Fruit fly (Drosophila melanogaster) whole organism, adult: ENCODE results near the gene Rim2.

Experiments used
- CG11617 ChIP-seq: fragments of 200-800 bp; sonication (Bioruptor generic); optimal IDR thresholded peaks from 2 replicates; lab custom pipeline; 2017; ENCODE audit warnings: mild to moderate bottlenecking, missing biosample characterization, missing genetic modification reagents, missing genetic modification characterization
- CG12768 ChIP-seq: fragments of 200-800 bp; sonication (Bioruptor generic); optimal IDR thresholded peaks from 2 replicates; lab custom pipeline; 2017; ENCODE audit warnings: missing biosample characterization, missing genetic modification characterization, mild to moderate bottlenecking, moderate library complexity, missing genetic modification reagents
- CG14711 ChIP-seq: fragments of 200-800 bp; sonication (Bioruptor generic); optimal IDR thresholded peaks from 2 replicates; lab custom pipeline; 2018; ENCODE audit warnings: missing biosample characterization, mild to moderate bottlenecking, missing genetic modification characterization, moderate library complexity
- CG1620 ChIP-seq: fragments of 200-800 bp; sonication (Bioruptor generic); optimal IDR thresholded peaks from 2 replicates; lab custom pipeline; 2016; ENCODE audit warnings: missing biosample characterization, missing genetic modification characterization
- CG5204 ChIP-seq: fragments of 200-800 bp; sonication (Bioruptor generic); optimal IDR thresholded peaks from 2 replicates; lab custom pipeline; 2016; ENCODE audit warnings: missing biosample characterization, missing genetic modification characterization
- CG7045 ChIP-seq: fragments of 200-800 bp; sonication (Bioruptor generic); optimal IDR thresholded peaks from 2 replicates; lab custom pipeline; 2017; ENCODE audit warnings: missing biosample characterization, mild to moderate bottlenecking, missing genetic modification characterization
- Hr96 ChIP-seq: fragments of 200-800 bp; sonication (Bioruptor generic); optimal IDR thresholded peaks from 2 replicates; lab custom pipeline; 2016; ENCODE audit warnings: missing biosample characterization, missing genetic modification characterization
- cic ChIP-seq: fragments of 200-800 bp; sonication (Bioruptor generic); optimal IDR thresholded peaks from 2 replicates; lab custom pipeline; 2017; ENCODE audit warnings: missing biosample characterization, mild to moderate bottlenecking, missing genetic modification characterization, moderate library complexity
- ovo ChIP-seq: fragments of 200-800 bp; sonication (Bioruptor generic); optimal IDR thresholded peaks from 2 replicates; lab custom pipeline; 2016; ENCODE audit warnings: missing biosample characterization, missing genetic modification characterization
- pad ChIP-seq: fragments of 200-800 bp; sonication (Bioruptor generic); optimal IDR thresholded peaks from 3 replicates; lab custom pipeline; 2017; ENCODE audit warnings: missing biosample characterization, missing genetic modification characterization, mild to moderate bottlenecking, moderate library complexity, missing genetic modification reagents
- tj ChIP-seq: fragments of 200-800 bp; sonication (Bioruptor generic); optimal IDR thresholded peaks from 3 replicates; lab custom pipeline; 2017; ENCODE audit warnings: missing biosample characterization, mild to moderate bottlenecking, missing genetic modification characterization, moderate library complexity
- toe ChIP-seq: fragments of 200-800 bp; sonication (Bioruptor generic); optimal IDR thresholded peaks from 2 replicates; lab custom pipeline; 2016; ENCODE audit warnings: missing biosample characterization, missing genetic modification characterization

- TF ChIP-seq CG1620 (GFP tag; lab: Kevin White, UChicago) (no peak), cic (GFP tag; lab: Kevin White, UChicago) (no peak), CG7045 (no peak), CG11617 (no peak), toe (GFP tag; lab: Kevin White, UChicago) (no peak), tj (no peak), CG14711 (no peak), CG5204 (no peak), ovo (no peak), Hr96 (no peak), CG12768 (GFP tag; lab: Kevin White, UChicago) (no peak), pad (no peak)
These were observed 17.2 kb downstream of the Rim2 start for dm6 chr2L:1706961-1707360.
